Worm (Caenorhabditis elegans) whole organism, L2 larva: ENCODE data around the gene amt-1.

Source experiments
- ama-1 ChIP-seq: fragments of 150-350 bp; optimal IDR thresholded peaks from 2 replicates; lab custom pipeline; 2018; ENCODE audit warnings: inconsistent platforms
- mdl-1 ChIP-seq, 2 experiments: fragments of 150-350 bp in 1 of 2; sonication (generic microtip) in 1 of 2; optimal IDR thresholded peaks; 2 replicates each; lab custom pipeline; 2017; ENCODE audit warnings: missing biosample characterization in 2 of 2, missing genetic modification characterization in 2 of 2
- nhr-21 ChIP-seq: fragments of 150-350 bp; optimal IDR thresholded peaks from 2 replicates; lab custom pipeline; 2014; ENCODE audit warnings: missing biosample characterization, missing genetic modification characterization
- nhr-25 ChIP-seq: fragments of 150-350 bp; sonication (generic microtip); optimal IDR thresholded peaks from 3 replicates; lab custom pipeline; 2014; ENCODE audit warnings: missing biosample characterization, missing genetic modification characterization
- nhr-77 ChIP-seq: fragments of 150-350 bp; optimal IDR thresholded peaks from 2 replicates; lab custom pipeline; 2014; ENCODE audit warnings: missing biosample characterization, missing genetic modification characterization
- unc-62 ChIP-seq: fragments of 150-350 bp; optimal IDR thresholded peaks from 2 replicates; lab custom pipeline; 2014; ENCODE audit warnings: missing biosample characterization, missing genetic modification reagents, missing genetic modification characterization
- zag-1 ChIP-seq: fragments of 150-350 bp; optimal IDR thresholded peaks from 2 replicates; lab custom pipeline; 2014; ENCODE audit warnings: missing biosample characterization, missing genetic modification characterization

DNA sequence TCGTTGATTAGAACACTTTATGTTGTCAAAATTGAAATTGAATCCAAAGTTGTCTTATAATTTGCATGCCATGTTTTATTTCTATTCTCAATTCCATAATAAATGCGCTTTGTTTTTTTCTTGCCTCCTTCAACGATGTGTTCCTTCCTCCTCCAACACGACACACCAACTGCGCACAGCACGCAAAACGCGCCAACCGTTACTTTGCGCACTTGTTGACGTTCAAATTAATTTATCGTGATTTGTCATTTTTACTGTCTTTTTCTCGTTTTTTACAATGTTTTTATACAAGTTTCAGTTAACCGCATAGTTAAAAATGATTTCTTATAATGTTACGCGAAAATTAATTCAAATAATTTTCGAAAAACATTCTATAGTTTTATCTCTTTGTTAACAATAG is 16.7 kb downstream of the amt-1 start:
- TF ChIP-seq nhr-25 (tag; lab: Kevin White, UChicago) (no peak), unc-62 (GFP tag; lab: Kevin White, UChicago) (no peak), mdl-1 (tag; optimal IDR thresholded peaks at IDR 0.05; lab: Kevin White, UChicago) (no peak), nhr-77 (tag; lab: Kevin White, UChicago) (no peak), zag-1 (tag; lab: Kevin White, UChicago) (peak; percentile 6), ama-1 (lab: Kevin White, UChicago) (no peak), nhr-21 (peak; percentile 25)
